Worm (Caenorhabditis elegans) whole organism, L4 larva: Measurements from ENCODE around the gene sid-5.

ENCODE experiments used
- Y105C5A.15 ChIP-seq: fragments of 200-800 bp; sonication (Bioruptor generic); IDR thresholded peaks from 2 replicates; pipeline ENCODE4 v1.3.6; 2022; ENCODE audit warnings: missing genetic modification characterization, missing compliant biosample characterization
- daf-16 ChIP-seq, 3 experiments: sonication (generic microtip); optimal IDR thresholded peaks; 2 replicates each; lab custom pipeline; 2016 to 2017; ENCODE audit warnings: missing genetic modification characterization in 3 of 3, missing genetic modification reagents in 3 of 3, mild to moderate bottlenecking in 2 of 3, missing compliant biosample characterization in 2 of 3, missing biosample characterization in 1 of 3, moderate library complexity in 1 of 3
- egl-27 ChIP-seq: sonication (generic microtip); optimal IDR thresholded peaks from 3 replicates; lab custom pipeline; 2017; ENCODE audit warnings: missing biosample characterization, missing genetic modification reagents, missing genetic modification characterization
- mdl-1 ChIP-seq, 2 experiments: fragments of 150-350 bp in 1 of 2; sonication (generic microtip) in 1 of 2; optimal IDR thresholded peaks; 2 replicates each; lab custom pipeline; 2014 to 2017; ENCODE audit warnings: missing biosample characterization in 2 of 2, missing genetic modification characterization in 2 of 2
- tag-97 ChIP-seq: fragments of 200-800 bp; sonication (Bioruptor generic); IDR thresholded peaks from 2 replicates; pipeline ENCODE4 v1.3.6; 2022; ENCODE audit warnings: missing genetic modification characterization, missing compliant biosample characterization
- unc-130 ChIP-seq: sonication (generic microtip); optimal IDR thresholded peaks from 2 replicates; lab custom pipeline; 2016; ENCODE audit warnings: missing genetic modification reagents, missing genetic modification characterization, missing compliant biosample characterization
- unc-62 ChIP-seq, 3 experiments: fragments of 150-350 bp in 1 of 3; sonication (generic microtip); optimal IDR thresholded peaks in 2 of 3; peaks in 1 of 3; 1 replicate in 1 of 3; 2 replicates in 2 of 3; lab custom pipeline; 2014 to 2017; ENCODE audit warnings: missing biosample characterization in 3 of 3, missing genetic modification characterization in 3 of 3, missing genetic modification reagents in 3 of 3, missing genotype in 1 of 3

ce11 chrX:6901078-6901477 is 3.4 kb upstream of the sid-5 start, which contains the start of gene pes-23:
- TF ChIP-seq unc-130 (GFP tag; lab: Kevin White, UChicago) (no peak), unc-62 (GFP tag; optimal IDR thresholded peaks at IDR 0.05 in 1 of 2; lab: Kevin White, UChicago) (no peak), unc-62 (tag; optimal IDR thresholded peaks at IDR 0.05; lab: Kevin White, UChicago) (no peak), Y105C5A.15 (GFP tag; lab: Robert Waterston, UW) (no peak), tag-97 (GFP tag; lab: Robert Waterston, UW) (no peak), daf-16 (GFP tag; optimal IDR thresholded peaks at IDR 0.05; lab: Kevin White, UChicago) (no peak), daf-16 (tag; optimal IDR thresholded peaks at IDR 0.05; lab: Kevin White, UChicago) (no peak), egl-27 (tag; lab: Kevin White, UChicago) (no peak), mdl-1 (tag; optimal IDR thresholded peaks at IDR 0.05; lab: Kevin White, UChicago) (no peak)
